Fruit fly (Drosophila melanogaster): Measurements from ENCODE around the gene Cpr64Aa.

The Cpr64Aa gene

dm6 chr3L:4167353-4167842 is 41.6 kb downstream of the Cpr64Aa start, which contains the start of gene mas (continued):
- TF ChIP-seq dac (GFP tag; optimal IDR thresholded peaks at IDR 0.05) (no peak), CG8632 (GFP tag; optimal IDR thresholded peaks at IDR 0.05) (no peak), cyc (GFP tag; optimal IDR thresholded peaks at IDR 0.05) (no peak), CG32006 (GFP tag; optimal IDR thresholded peaks at IDR 0.05) (no peak), CG9139 (GFP tag; optimal IDR thresholded peaks at IDR 0.05) (no peak), pdm3 (GFP tag; optimal IDR thresholded peaks at IDR 0.05) (no peak), svp (GFP tag) (no peak)

dm6 chr3L:4160926-4161325 is 48.1 kb downstream of the Cpr64Aa start, which contains the start of gene nab:
nab (minus strand) TSS chr3L:4160932.
- TF ChIP-seq Sox15 (GFP tag; optimal IDR thresholded peaks at IDR 0.05) (no peak), CG6163 (GFP tag; IDR thresholded peaks at IDR 0.05) (no peak), CG6854 (GFP tag; optimal IDR thresholded peaks at IDR 0.05) (peak; percentile 48), Sox14 (GFP tag; optimal IDR thresholded peaks at IDR 0.05) (no peak), CG6808 (GFP tag; optimal IDR thresholded peaks at IDR 0.05) (no peak), Eip78C (GFP tag) (peak; percentile 21), lz (GFP tag; optimal IDR thresholded peaks at IDR 0.05) (no peak), fkh (GFP tag; optimal IDR thresholded peaks at IDR 0.05) (no peak), salr (GFP tag; optimal IDR thresholded peaks at IDR 0.05) (no peak), esn (GFP tag; optimal IDR thresholded peaks at IDR 0.05) (no peak), ss (GFP tag; optimal IDR thresholded peaks at IDR 0.05) (peak in 1 of 2 experiments; percentile 12), Smox (GFP tag; optimal IDR thresholded peaks at IDR 0.05) (no peak), dsx (GFP tag; optimal IDR thresholded peaks at IDR 0.05; ENCODE audit: poor library complexity, severe bottlenecking) (no peak), CG1621 (tag; optimal IDR thresholded peaks at IDR 0.05) (no peak), dac (GFP tag; optimal IDR thresholded peaks at IDR 0.05) (no peak), CG6792 (GFP tag; optimal IDR thresholded peaks at IDR 0.05) (no peak), OdsH (GFP tag; optimal IDR thresholded peaks at IDR 0.05) (no peak), Eip75B (GFP tag; optimal IDR thresholded peaks at IDR 0.05) (no peak), fd85E (GFP tag; optimal IDR thresholded peaks at IDR 0.05) (no peak), CG11902 (GFP tag; optimal IDR thresholded peaks at IDR 0.05) (no peak), Eip93F (GFP tag; optimal IDR thresholded peaks at IDR 0.05) (peak; percentile 1), Ets96B (tag; optimal IDR thresholded peaks at IDR 0.05) (no peak), spab (GFP tag; optimal IDR thresholded peaks at IDR 0.05) (no peak), Hr39 (GFP tag; optimal IDR thresholded peaks at IDR 0.05) (no peak), CG11762 (GFP tag; optimal IDR thresholded peaks at IDR 0.05; ENCODE audit: insufficient read depth) (no peak), Blimp-1 (GFP tag; optimal IDR thresholded peaks at IDR 0.05) (peak; percentile 93), Sox102F (GFP tag; optimal IDR thresholded peaks at IDR 0.05) (no peak), net (GFP tag; optimal IDR thresholded peaks at IDR 0.05) (no peak)

- TF ChIP-seq CG6163 (GFP tag; IDR thresholded peaks at IDR 0.05) (no peak), CG10631 (GFP tag; optimal IDR thresholded peaks at IDR 0.05) (no peak), net (GFP tag; optimal IDR thresholded peaks at IDR 0.05) (no peak), OdsH (GFP tag; optimal IDR thresholded peaks at IDR 0.05) (no peak), fd85E (GFP tag; optimal IDR thresholded peaks at IDR 0.05) (no peak), CG8119 (GFP tag; IDR thresholded peaks at IDR 0.05) (no peak), CG1621 (tag; optimal IDR thresholded peaks at IDR 0.05) (no peak), ss (GFP tag; optimal IDR thresholded peaks at IDR 0.05) (no peak), Gug (GFP tag; IDR thresholded peaks at IDR 0.05) (no peak), CG32006 (GFP tag; optimal IDR thresholded peaks at IDR 0.05) (no peak), Met (GFP tag; optimal IDR thresholded peaks at IDR 0.05) (no peak), esn (GFP tag; optimal IDR thresholded peaks at IDR 0.05) (no peak), Eip78C (GFP tag) (no peak), CG3919 (GFP tag; optimal IDR thresholded peaks at IDR 0.05) (no peak), achi (GFP tag; optimal IDR thresholded peaks at IDR 0.05) (no peak), dac (GFP tag; optimal IDR thresholded peaks at IDR 0.05) (no peak), eg (GFP tag; IDR thresholded peaks at IDR 0.05) (no peak), Sox102F (GFP tag; optimal IDR thresholded peaks at IDR 0.05) (no peak), acj6 (GFP tag; optimal IDR thresholded peaks at IDR 0.05) (no peak)
These were observed 49.7 kb downstream of the Cpr64Aa start for dm6 chr3L:4159264-4159663.
